Fruit fly (Drosophila melanogaster): Measurements from ENCODE around the gene elg1.

elg1 gene

dm6 chr3L:16128973-16129745 lies 2.7 kb upstream of the elg1 start, which contains the start of gene SsRbeta (continued):
- TF ChIP-seq Oaz (GFP tag; IDR thresholded peaks at IDR 0.05) (no peak), CG10321 (GFP tag; IDR thresholded peaks at IDR 0.05) (peak; percentile 31; the same call in 1 of the 2 replicates), CG10462 (GFP tag; optimal IDR thresholded peaks at IDR 0.05) (no peak), CG16813 (GFP tag; IDR thresholded peaks at IDR 0.05; ENCODE audit: partially characterized antibody) (peak; percentile 69), CG13287 (GFP tag; IDR thresholded peaks at IDR 0.05; ENCODE audit: partially characterized antibody) (peak; percentile 79), Chrac-16 (GFP tag; optimal IDR thresholded peaks at IDR 0.05) (no peak), hkb (optimal IDR thresholded peaks at IDR 0.05) (no peak), hkb (GFP tag; IDR thresholded peaks at IDR 0.05) (peak; percentile 30), CG10267 (tag; optimal IDR thresholded peaks at IDR 0.05) (peak; percentile 34), H15 (GFP tag; IDR thresholded peaks at IDR 0.05) (peak; percentile 51; the same call in 2 of the 3 replicates), CG17912 (GFP tag; optimal IDR thresholded peaks at IDR 0.05) (peak; percentile 55), chinmo (GFP tag; IDR thresholded peaks at IDR 0.05; ENCODE audit: partially characterized antibody) (peak; percentile 72; the same call in 1 of the 4 replicates), CG8281 (tag; optimal IDR thresholded peaks at IDR 0.05) (no peak), CG31388 (GFP tag; optimal IDR thresholded peaks at IDR 0.05) (no peak), fd64A (GFP tag; optimal IDR thresholded peaks at IDR 0.05) (no peak), CG4404 (GFP tag; IDR thresholded peaks at IDR 0.05) (no peak; the same call in 1 of the 2 replicates), Scr (GFP tag; IDR thresholded peaks at IDR 0.05; ENCODE audit: partially characterized antibody) (peak; percentile 72), CG12769 (tag; optimal IDR thresholded peaks at IDR 0.05) (peak; percentile 44), Jarid2 (GFP tag; optimal IDR thresholded peaks at IDR 0.05) (peak; percentile 37), CG10274 (GFP tag; optimal IDR thresholded peaks at IDR 0.05) (no peak), CG15514 (GFP tag; optimal IDR thresholded peaks at IDR 0.05) (peak; percentile 79), Sin3A (optimal IDR thresholded peaks at IDR 0.05) (peak; percentile 37), TFAM (GFP tag; optimal IDR thresholded peaks at IDR 0.05) (no peak), CG18599 (GFP tag; optimal IDR thresholded peaks at IDR 0.05) (peak; percentile 12), CG4707 (GFP tag; optimal IDR thresholded peaks at IDR 0.05) (peak; percentile 41), NFAT (GFP tag; IDR thresholded peaks at IDR 0.05) (peak; percentile 81), HLH54F (GFP tag; optimal IDR thresholded peaks at IDR 0.05) (no peak), CG17568 (GFP tag; optimal IDR thresholded peaks at IDR 0.05) (no peak), CG30020 (tag; optimal IDR thresholded peaks at IDR 0.05) (peak; percentile 51), CG13894 (tag; optimal IDR thresholded peaks at IDR 0.05) (no peak), CG11085 (GFP tag; IDR thresholded peaks at IDR 0.05) (no peak), CG4328 (GFP tag; optimal IDR thresholded peaks at IDR 0.05) (peak; percentile 44), kni (GFP tag; optimal IDR thresholded peaks at IDR 0.05) (peak; percentile 5), CG11456 (GFP tag; IDR thresholded peaks at IDR 0.05) (peak; percentile 64), Ptx1 (GFP tag; IDR thresholded peaks at IDR 0.05) (peak; percentile 4; the same call in 1 of the 2 replicates), gfzf (GFP tag; optimal IDR thresholded peaks at IDR 0.05) (peak; percentile 51), CG14667 (GFP tag; IDR thresholded peaks at IDR 0.05) (peak; percentile 23), ap (GFP tag; IDR thresholded peaks at IDR 0.05) (peak; percentile 70), fd3F (GFP tag; optimal IDR thresholded peaks at IDR 0.05) (peak; percentile 4), CG30403 (GFP tag; optimal IDR thresholded peaks at IDR 0.05) (peak; percentile 55), Mrtf (GFP tag; IDR thresholded peaks at IDR 0.05) (peak; percentile 50; the same call in 1 of the 3 replicates), CG11247 (GFP tag; IDR thresholded peaks at IDR 0.05) (peak; percentile 56), jing (GFP tag; optimal IDR thresholded peaks at IDR 0.05) (no peak), tgo (GFP tag; IDR thresholded peaks at IDR 0.05) (peak; percentile 49), zfh1 (GFP tag; IDR thresholded peaks at IDR 0.05) (peak; percentile 79), Abd-B (GFP tag; optimal IDR thresholded peaks at IDR 0.05) (peak; percentile 3), yki (optimal IDR thresholded peaks at IDR 0.05) (no peak), Deaf1 (tag; optimal IDR thresholded peaks at IDR 0.05) (peak; percentile 96), stc (GFP tag; IDR thresholded peaks at IDR 0.05) (peak; percentile 55)
